Worm (Caenorhabditis elegans): ENCODE data around the gene lgl-1.
A peak's percentile ranks its signal among the peaks of the same experiment; 100 is the strongest.

Gene lgl-1

DNA sequence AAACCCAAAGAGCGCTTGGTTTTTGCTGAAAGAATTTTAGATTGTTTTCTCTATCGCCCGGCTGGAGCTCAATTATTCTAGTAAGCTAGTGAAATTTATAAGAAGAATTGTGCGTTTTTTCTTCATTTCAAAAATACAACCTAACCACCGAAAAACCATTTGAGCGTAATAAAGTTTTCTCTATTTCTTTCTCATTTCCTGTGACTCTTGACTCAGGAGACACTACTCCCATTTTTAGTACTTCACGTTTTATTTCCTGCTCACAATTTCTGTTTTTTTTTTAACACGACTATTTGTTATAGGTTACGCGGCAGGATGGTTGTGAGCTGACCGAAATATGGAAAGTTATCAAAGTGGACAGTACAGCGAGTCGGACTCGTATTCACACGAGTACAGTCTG, 42.1 kb upstream of the lgl-1 start, which contains the start of gene F35H12.6:
Gene F35H12.6, plus strand, starts transcription at position 301 of the 400 bp plus-strand sequence.
- TF ChIP-seq hif-1 (tag; optimal IDR thresholded peaks at IDR 0.05) (no peak), daf-8 (GFP tag; IDR thresholded peaks at IDR 0.05) (no peak), dpl-1 (GFP tag; optimal IDR thresholded peaks at IDR 0.05) (no peak), madf-9 (GFP tag; conservative IDR thresholded peaks at IDR 0.05) (no peak), nhr-10 (tag; optimal IDR thresholded peaks at IDR 0.05) (no peak), ceh-62 (tag; optimal IDR thresholded peaks at IDR 0.05) (no peak), dmd-8 (GFP tag; IDR thresholded peaks at IDR 0.05) (no peak), php-3 (GFP tag; IDR thresholded peaks at IDR 0.05) (no peak), ZK337.2 (GFP tag; IDR thresholded peaks at IDR 0.05) (no peak)

DNA sequence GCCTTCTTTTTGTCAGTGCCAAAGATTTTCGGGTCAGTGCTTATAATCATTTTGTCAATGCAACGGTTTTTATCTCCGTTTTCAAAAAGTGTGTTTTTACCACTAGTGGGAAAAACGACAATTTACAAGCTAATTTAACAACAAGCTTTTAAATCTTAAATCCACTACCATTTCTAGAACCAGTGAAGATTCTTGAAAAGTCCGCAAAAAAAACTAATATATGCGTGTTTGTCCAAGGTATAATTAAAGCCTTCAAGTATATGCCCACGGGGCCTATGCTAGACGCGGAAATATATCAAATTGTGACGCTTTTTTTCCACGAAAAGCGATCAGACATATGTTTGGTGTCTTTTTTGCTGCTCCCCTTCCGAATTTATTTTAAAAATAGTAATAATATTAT, 41.7 kb upstream of the lgl-1 start:
- TF ChIP-seq lin-15B (tag; optimal IDR thresholded peaks at IDR 0.05), result no peak
- TF ChIP-seq lin-38 (GFP tag; IDR thresholded peaks at IDR 0.05), result no peak
- TF ChIP-seq unc-62 (GFP tag; optimal IDR thresholded peaks at IDR 0.05 in 1 of 2), result peak in 1 of 2 experiments; percentile 95
- TF ChIP-seq unc-62 (tag; optimal IDR thresholded peaks at IDR 0.05), result no peak

DNA sequence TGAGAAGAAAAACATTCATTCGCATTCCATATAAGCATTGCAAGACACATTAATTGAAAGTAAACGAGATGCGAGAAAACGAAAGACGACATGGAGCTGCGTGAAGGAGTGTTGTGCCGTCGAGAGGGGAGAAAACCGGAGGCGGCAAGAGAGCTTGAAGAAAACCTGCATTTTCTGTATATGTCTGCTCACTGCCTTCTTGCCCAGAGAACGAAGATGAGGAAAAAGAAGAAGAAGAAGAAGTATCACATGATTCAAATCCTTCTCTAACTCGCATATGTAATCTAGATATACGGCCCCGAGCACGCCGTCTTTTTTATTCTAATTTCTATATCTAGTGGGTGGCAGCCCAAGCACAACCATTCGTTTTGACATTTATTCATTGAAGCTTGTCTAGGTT, 39.4 kb upstream of the lgl-1 start:
- 0 out of 2 replicates have a peak, but pooled peaks have one; percentile 10 for TF ChIP-seq ctbp-1 (GFP tag; IDR thresholded peaks at IDR 0.05)
- peak; percentile 19 for TF ChIP-seq fkh-10 (GFP tag; optimal IDR thresholded peaks at IDR 0.05)
- peak; percentile 23 for TF ChIP-seq rbr-2 (tag; optimal IDR thresholded peaks at IDR 0.05)
- 0 out of 2 replicates have a peak, but pooled peaks have one; percentile 32 for TF ChIP-seq hmg-1.1 (GFP tag; IDR thresholded peaks at IDR 0.05)
- TF ChIP-seq lin-29 (GFP tag; IDR thresholded peaks at IDR 0.05), result no peak
- TF ChIP-seq hlh-30 (tag; optimal IDR thresholded peaks at IDR 0.05; ENCODE audit: insufficient read depth), result peak; percentile 15
- TF ChIP-seq ceh-44 (GFP tag; IDR thresholded peaks at IDR 0.05), result no peak

DNA sequence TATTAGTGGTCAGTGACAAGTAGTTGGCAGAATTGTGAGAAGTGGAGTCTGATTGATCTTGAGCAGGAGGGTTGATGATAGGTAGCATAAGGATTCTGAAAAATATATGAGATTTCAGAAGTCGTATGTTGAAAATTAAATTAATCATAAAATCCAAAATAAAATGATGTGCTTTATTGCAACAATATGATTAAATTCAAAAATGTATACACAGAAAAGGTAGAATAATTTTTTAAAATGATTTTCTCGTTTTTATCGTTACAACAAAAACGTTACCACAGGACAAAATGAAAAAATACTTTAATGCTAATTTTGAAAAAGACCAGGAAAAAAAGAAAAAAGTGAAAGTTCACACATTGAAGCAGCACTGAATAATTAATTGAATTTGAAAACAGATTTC, 31.6 kb upstream of the lgl-1 start, which contains the start of gene ZC13.10:
Gene ZC13.10, minus strand, starts transcription at position 101 of the 400 bp plus-strand sequence.
- TF ChIP-seq madf-5 (GFP tag; IDR thresholded peaks at IDR 0.05) (no peak), madf-9 (GFP tag; conservative IDR thresholded peaks at IDR 0.05) (no peak), nhr-41 (GFP tag; IDR thresholded peaks at IDR 0.05) (no peak), Y75B8A.6 (GFP tag; IDR thresholded peaks at IDR 0.05) (no peak), hmg-1.1 (GFP tag; IDR thresholded peaks at IDR 0.05) (no peak), mdt-29 (GFP tag; IDR thresholded peaks at IDR 0.05) (no peak), lin-1 (GFP tag; IDR thresholded peaks at IDR 0.05) (no peak)

DNA sequence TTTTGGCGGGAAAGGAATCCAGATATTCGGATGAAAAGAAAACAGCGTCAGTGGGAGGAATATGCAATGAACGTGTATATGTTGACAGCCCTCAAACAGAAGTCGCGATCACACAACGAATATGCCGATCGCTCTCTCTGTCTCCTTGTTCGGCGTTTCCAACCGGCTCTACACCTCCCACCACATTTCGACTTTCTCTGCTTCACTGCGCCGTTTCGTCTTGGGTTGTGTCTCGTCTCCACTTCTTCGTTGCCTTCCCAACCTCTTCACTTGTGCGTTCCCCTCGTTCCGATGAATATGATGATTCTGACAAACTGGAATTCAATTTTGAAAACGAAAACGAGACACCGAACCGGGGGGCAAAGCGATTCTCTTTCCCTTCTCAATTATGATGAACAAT, 27.1 kb upstream of the lgl-1 start, which contains the start of gene mab-7:
Gene mab-7, minus strand, starts transcription at position 101 of the 400 bp plus-strand sequence.
- TF ChIP-seq nhr-6 (tag; optimal IDR thresholded peaks at IDR 0.05), result no peak
- TF ChIP-seq snpc-4 (tag; optimal IDR thresholded peaks at IDR 0.05), result no peak
- TF ChIP-seq hlh-11 (tag; optimal IDR thresholded peaks at IDR 0.05), result no peak
- TF ChIP-seq unc-62 (GFP tag; optimal IDR thresholded peaks at IDR 0.05 in 1 of 2), result no peak
- TF ChIP-seq unc-62 (tag; optimal IDR thresholded peaks at IDR 0.05), result no peak
- TF ChIP-seq F49E8.2 (tag; optimal IDR thresholded peaks at IDR 0.05; ENCODE audit: borderline replicate concordance), result no peak
- TF ChIP-seq daf-19 (GFP tag; conservative IDR thresholded peaks at IDR 0.05), result no peak
- TF ChIP-seq zfp-3 (GFP tag; conservative IDR thresholded peaks at IDR 0.05), result no peak
- TF ChIP-seq ama-1 (optimal IDR thresholded peaks at IDR 0.05), result no peak
- TF ChIP-seq nhr-237 (tag; optimal IDR thresholded peaks at IDR 0.05), result no peak
- no peak for TF ChIP-seq nhr-42 (GFP tag; IDR thresholded peaks at IDR 0.05)
- TF ChIP-seq dve-1 (tag; optimal IDR thresholded peaks at IDR 0.05; ENCODE audit: insufficient read depth), result no peak
- no peak for TF ChIP-seq lin-38 (GFP tag; IDR thresholded peaks at IDR 0.05)
- TF ChIP-seq rbr-2 (tag; optimal IDR thresholded peaks at IDR 0.05), result no peak
- TF ChIP-seq jun-1 (tag; optimal IDR thresholded peaks at IDR 0.05), result no peak

Measured in whole organism, L4 larva.